Worm (Caenorhabditis elegans): ENCODE data around the gene Y52D5A.2.

ce11 chrIV:5452667-5453066, 11.6 kb downstream of the Y52D5A.2 start, which contains the start of gene Y4C6A.4:
- TF ChIP-seq T22C8.4 (GFP tag; IDR thresholded peaks at IDR 0.05) (no peak), flt-1 (GFP tag; IDR thresholded peaks at IDR 0.05) (no peak), cog-1 (tag; optimal IDR thresholded peaks at IDR 0.05) (no peak), ztf-23 (GFP tag; IDR thresholded peaks at IDR 0.05) (no peak), tab-1 (GFP tag; IDR thresholded peaks at IDR 0.05) (no peak), klf-2 (GFP tag; conservative IDR thresholded peaks at IDR 0.05) (no peak), med-1 (GFP tag; optimal IDR thresholded peaks at IDR 0.05; ENCODE audit: insufficient read depth) (no peak)
